Worm (Caenorhabditis elegans) whole organism, L4 larva: ENCODE data around the gene R08F11.7.

Source experiments
- F44E2.7 ChIP-seq: fragments of 200-800 bp; sonication (Bioruptor generic); IDR thresholded peaks from 2 replicates; pipeline ENCODE4 v2.1.2; 2022; ENCODE audit warnings: missing genetic modification characterization, missing compliant biosample characterization
- R02D3.7 ChIP-seq: fragments of 150-350 bp; sonication (generic microtip); optimal IDR thresholded peaks from 3 replicates; lab custom pipeline; 2014; ENCODE audit warnings: missing biosample characterization, missing genetic modification characterization
- T20F7.1 ChIP-seq: fragments of 200-800 bp; sonication (Bioruptor generic); optimal IDR thresholded peaks from 2 replicates; lab custom pipeline; 2018; ENCODE audit warnings: mild to moderate bottlenecking, missing genetic modification characterization, missing compliant biosample characterization
- Y105C5A.15 ChIP-seq: fragments of 200-800 bp; sonication (Bioruptor generic); IDR thresholded peaks from 2 replicates; pipeline ENCODE4 v1.3.6; 2022; ENCODE audit warnings: missing genetic modification characterization, missing compliant biosample characterization
- ZK337.2 ChIP-seq: fragments of 200-800 bp; sonication (Bioruptor generic); IDR thresholded peaks from 2 replicates; pipeline ENCODE4 v1.3.6; 2022; ENCODE audit warnings: missing genetic modification reagents, missing genetic modification characterization, missing compliant biosample characterization
- aha-1 ChIP-seq: fragments of 150-350 bp; peaks from one replicate; lab custom pipeline; 2014; ENCODE audit warnings: missing biosample characterization, missing genetic modification characterization
- aly-2 ChIP-seq: sonication (generic microtip); optimal IDR thresholded peaks from 2 replicates; lab custom pipeline; 2018; ENCODE audit warnings: missing biosample characterization, missing genetic modification characterization
- ama-1 ChIP-seq: fragments of 150-350 bp; optimal IDR thresholded peaks from 2 replicates; lab custom pipeline; 2014; ENCODE audit warnings: inconsistent platforms, mixed read lengths
- daf-16 ChIP-seq, 3 experiments: sonication (generic microtip); optimal IDR thresholded peaks; 2 replicates each; lab custom pipeline; 2016 to 2017; ENCODE audit warnings: missing genetic modification characterization in 3 of 3, missing genetic modification reagents in 3 of 3, mild to moderate bottlenecking in 2 of 3, missing compliant biosample characterization in 2 of 3, missing biosample characterization in 1 of 3, moderate library complexity in 1 of 3
- dmd-6 ChIP-seq: fragments of 200-800 bp; sonication (Bioruptor generic); IDR thresholded peaks from 2 replicates; pipeline ENCODE4 v1.3.6; 2022; ENCODE audit warnings: missing genetic modification reagents, missing genetic modification characterization, missing compliant biosample characterization
- duxl-1 ChIP-seq: sonication (generic microtip); optimal IDR thresholded peaks from 2 replicates; lab custom pipeline; 2016; ENCODE audit warnings: mild to moderate bottlenecking, missing genetic modification characterization, moderate library complexity, missing compliant biosample characterization; ENCODE audit not compliant: poor library complexity
- hlh-11 ChIP-seq: fragments of 200-800 bp; sonication (Bioruptor generic); optimal IDR thresholded peaks from 2 replicates; lab custom pipeline; 2018; ENCODE audit warnings: mild to moderate bottlenecking, missing genetic modification characterization, missing compliant biosample characterization
- jun-1 ChIP-seq: fragments of 150-350 bp; optimal IDR thresholded peaks from 2 replicates; lab custom pipeline; 2014; ENCODE audit warnings: missing biosample characterization, missing genetic modification reagents, missing genetic modification characterization
- lin-1 ChIP-seq: fragments of 200-800 bp; sonication (Bioruptor generic); IDR thresholded peaks from 2 replicates; pipeline ENCODE4 v1.3.6; 2022; ENCODE audit warnings: missing genetic modification reagents, missing genetic modification characterization, missing compliant biosample characterization
- lin-15B ChIP-seq: fragments of 150-350 bp; sonication (generic microtip); optimal IDR thresholded peaks from 3 replicates; lab custom pipeline; 2014; ENCODE audit warnings: missing biosample characterization, missing genetic modification characterization
- lin-38 ChIP-seq: fragments of 200-800 bp; sonication (Bioruptor generic); IDR thresholded peaks from 2 replicates; pipeline ENCODE4 v1.3.6; 2022; ENCODE audit warnings: missing genetic modification reagents, missing genetic modification characterization, missing compliant biosample characterization
- lir-3 ChIP-seq: sonication (generic microtip); optimal IDR thresholded peaks from 2 replicates; lab custom pipeline; 2016; ENCODE audit warnings: mild to moderate bottlenecking, missing genetic modification characterization, missing compliant biosample characterization
- nhr-102 ChIP-seq: sonication (generic microtip); optimal IDR thresholded peaks from 2 replicates; lab custom pipeline; 2016; ENCODE audit warnings: mild to moderate bottlenecking, missing genetic modification characterization, moderate library complexity, missing compliant biosample characterization
- nhr-11 ChIP-seq: fragments of 150-350 bp; optimal IDR thresholded peaks from 2 replicates; lab custom pipeline; 2014; ENCODE audit warnings: missing biosample characterization, missing genetic modification characterization
- nhr-111 ChIP-seq: fragments of 200-800 bp; sonication (Bioruptor generic); optimal IDR thresholded peaks from 2 replicates; lab custom pipeline; 2018; ENCODE audit warnings: mild to moderate bottlenecking, missing genetic modification characterization, missing compliant biosample characterization
- nhr-76 ChIP-seq: fragments of 150-350 bp; optimal IDR thresholded peaks from 2 replicates; lab custom pipeline; 2014; ENCODE audit warnings: missing biosample characterization, missing genetic modification characterization
- nhr-77 ChIP-seq: fragments of 150-350 bp; optimal IDR thresholded peaks from 2 replicates; lab custom pipeline; 2014; ENCODE audit warnings: missing biosample characterization, missing genetic modification characterization
- pqm-1 ChIP-seq: sonication (generic microtip); optimal IDR thresholded peaks from 2 replicates; lab custom pipeline; 2017; ENCODE audit warnings: missing biosample characterization, missing genetic modification characterization
- snpc-4 ChIP-seq: fragments of 150-350 bp; optimal IDR thresholded peaks from 2 replicates; lab custom pipeline; 2014; ENCODE audit warnings: missing biosample characterization, missing genetic modification characterization
- unc-62 ChIP-seq, 3 experiments: fragments of 150-350 bp in 1 of 3; sonication (generic microtip); optimal IDR thresholded peaks in 2 of 3; peaks in 1 of 3; 1 replicate in 1 of 3; 2 replicates in 2 of 3; lab custom pipeline; 2014 to 2017; ENCODE audit warnings: missing biosample characterization in 3 of 3, missing genetic modification characterization in 3 of 3, missing genetic modification reagents in 3 of 3, missing genotype in 1 of 3
- vab-7 ChIP-seq: fragments of 200-800 bp; sonication (Bioruptor generic); IDR thresholded peaks from 2 replicates; pipeline ENCODE4 v1.3.6; 2022; ENCODE audit warnings: missing genetic modification reagents, missing genetic modification characterization, missing compliant biosample characterization
- zag-1 ChIP-seq: fragments of 150-350 bp; optimal IDR thresholded peaks from 2 replicates; lab custom pipeline; 2014; ENCODE audit warnings: missing biosample characterization, missing genetic modification characterization

Gene R08F11.7

ce11 chrV:3832103-3832502 lies 42.2 kb downstream of the R08F11.7 start:
- TF ChIP-seq unc-62 (GFP tag; optimal IDR thresholded peaks at IDR 0.05 in 1 of 2; lab: Kevin White, UChicago) (peak in 1 of 2 experiments; percentile 95), unc-62 (tag; optimal IDR thresholded peaks at IDR 0.05; lab: Kevin White, UChicago) (no peak), nhr-76 (tag; lab: Kevin White, UChicago) (no peak)

DNA sequence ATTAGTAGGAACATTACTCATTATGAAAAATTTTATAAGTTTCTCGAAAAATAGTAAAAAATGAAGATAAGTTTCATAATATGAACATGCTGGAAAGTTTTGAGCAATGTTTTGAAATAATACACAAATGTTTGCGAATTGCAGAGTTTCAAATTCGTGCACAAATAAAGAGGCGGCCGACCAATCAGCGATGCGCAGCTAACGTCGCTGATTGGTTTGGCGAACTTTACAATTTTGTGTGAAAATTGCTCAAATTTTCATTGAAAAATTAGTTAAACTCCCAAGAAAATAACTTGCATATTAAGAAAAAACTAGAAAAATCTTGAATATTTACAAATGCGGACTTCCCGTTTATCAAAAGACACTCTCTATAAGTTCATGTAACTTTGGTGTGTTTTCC lies 42.8 kb downstream of the R08F11.7 start:
- TF ChIP-seq zag-1 = no peak
- TF ChIP-seq nhr-11 (tag; lab: Kevin White, UChicago) = no peak
- TF ChIP-seq vab-7 (GFP tag; lab: Robert Waterston, UW) = no peak
- TF ChIP-seq daf-16 (GFP tag; optimal IDR thresholded peaks at IDR 0.05; lab: Kevin White, UChicago) = no peak
- TF ChIP-seq daf-16 (tag; optimal IDR thresholded peaks at IDR 0.05; lab: Kevin White, UChicago) = no peak

DNA sequence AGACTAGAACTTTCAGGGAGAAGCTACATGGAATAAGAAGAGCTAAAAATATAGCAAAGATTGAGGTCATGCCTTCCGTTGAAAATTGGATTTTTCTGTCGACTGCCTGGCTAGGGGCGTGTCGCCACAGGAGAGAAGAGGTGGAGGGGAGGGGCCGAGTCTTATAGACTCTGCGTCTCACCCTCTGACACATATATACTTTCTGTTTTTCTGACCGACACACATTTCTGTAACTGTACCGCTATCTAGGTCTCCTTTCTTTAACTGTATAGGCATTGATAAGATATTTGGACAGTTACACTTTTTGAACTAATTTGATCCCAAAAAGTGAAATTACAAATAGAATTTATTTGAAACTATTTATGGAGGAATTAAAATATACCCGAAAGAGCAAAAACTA lies 51.6 kb downstream of the R08F11.7 start:
- TF ChIP-seq lin-38 (no peak), R02D3.7 (tag; lab: Kevin White, UChicago) (no peak), dmd-6 (GFP tag; lab: Robert Waterston, UW) (peak; percentile 63), unc-62 (GFP tag; optimal IDR thresholded peaks at IDR 0.05 in 1 of 2; lab: Kevin White, UChicago) (no peak), unc-62 (tag; optimal IDR thresholded peaks at IDR 0.05; lab: Kevin White, UChicago) (no peak), aly-2 (tag; lab: Kevin White, UChicago) (no peak), nhr-111 (GFP tag; lab: Kevin White, UChicago) (no peak), nhr-102 (tag; lab: Kevin White, UChicago) (peak; percentile 60), snpc-4 (tag; lab: Kevin White, UChicago) (no peak), ama-1 (lab: Kevin White, UChicago) (no peak), pqm-1 (peak; percentile 18), aha-1 (no peak), ZK337.2 (GFP tag; lab: Robert Waterston, UW) (no peak), hlh-11 (tag; lab: Kevin White, UChicago) (no peak), nhr-77 (tag; lab: Kevin White, UChicago) (no peak), jun-1 (tag; lab: Kevin White, UChicago) (no peak), F44E2.7 (GFP tag; lab: Robert Waterston, UW) (no peak), T20F7.1 (no peak), lin-1 (GFP tag; lab: Robert Waterston, UW) (no peak), lir-3 (no peak), lin-15B (tag; lab: Kevin White, UChicago) (no peak), duxl-1 (peak; percentile 70), Y105C5A.15 (GFP tag; lab: Robert Waterston, UW) (no peak)
- TF ChIP-seq, all 104 proteins: peak for 4
